Worm (Caenorhabditis elegans) whole organism, L4 larva: ENCODE results near the gene snpn-1.
A peak's percentile ranks its signal among the peaks of the same experiment; 100 is the strongest.

ENCODE experiments used
- D1046.2 ChIP-seq: fragments of 200-800 bp; sonication (Bioruptor generic); IDR thresholded peaks from 2 replicates; pipeline ENCODE4 v1.3.6; 2022; ENCODE audit warnings: missing genetic modification characterization, missing compliant biosample characterization
- F10B5.3 ChIP-seq: sonication (generic microtip); optimal IDR thresholded peaks from 2 replicates; lab custom pipeline; 2016; ENCODE audit warnings: mild to moderate bottlenecking, missing genetic modification characterization, missing compliant biosample characterization
- F49E8.2 ChIP-seq: sonication (generic microtip); optimal IDR thresholded peaks from 2 replicates; lab custom pipeline; 2016; ENCODE audit warnings: missing compliant biosample characterization, mild to moderate bottlenecking, missing genetic modification characterization, borderline replicate concordance
- Y5F2A.4 ChIP-seq: fragments of 200-800 bp; sonication (Bioruptor generic); optimal IDR thresholded peaks from 2 replicates; lab custom pipeline; 2018; ENCODE audit warnings: mild to moderate bottlenecking, missing genetic modification characterization, missing compliant biosample characterization
- ZK546.5 ChIP-seq, 2 experiments: sonication (generic microtip); optimal IDR thresholded peaks; 2 replicates each; lab custom pipeline; 2017; ENCODE audit warnings: missing biosample characterization in 2 of 2, missing genetic modification characterization in 2 of 2
- aha-1 ChIP-seq: fragments of 150-350 bp; peaks from one replicate; lab custom pipeline; 2014; ENCODE audit warnings: missing biosample characterization, missing genetic modification characterization
- ces-1 ChIP-seq: fragments of 150-350 bp; sonication (generic microtip); optimal IDR thresholded peaks from 4 replicates; lab custom pipeline; 2014; ENCODE audit warnings: missing biosample characterization, missing genetic modification reagents, missing genetic modification characterization
- ctbp-1 ChIP-seq: fragments of 200-800 bp; sonication (Bioruptor generic); IDR thresholded peaks from 2 replicates; pipeline ENCODE4 v1.3.6; 2022; ENCODE audit warnings: missing genetic modification reagents, missing genetic modification characterization, missing compliant biosample characterization
- daf-8 ChIP-seq: fragments of 200-800 bp; sonication (Bioruptor generic); IDR thresholded peaks from 2 replicates; pipeline ENCODE4 v1.3.6; 2022; ENCODE audit warnings: missing genetic modification characterization, missing compliant biosample characterization
- dmd-6 ChIP-seq: fragments of 200-800 bp; sonication (Bioruptor generic); IDR thresholded peaks from 2 replicates; pipeline ENCODE4 v1.3.6; 2022; ENCODE audit warnings: missing genetic modification reagents, missing genetic modification characterization, missing compliant biosample characterization
- dmd-8 ChIP-seq: fragments of 200-800 bp; sonication (Bioruptor generic); IDR thresholded peaks from 2 replicates; pipeline ENCODE4 v1.3.6; 2022; ENCODE audit warnings: missing genetic modification characterization, missing compliant biosample characterization
- dmd-9 ChIP-seq: fragments of 200-800 bp; sonication (Bioruptor generic); IDR thresholded peaks from 2 replicates; pipeline ENCODE4 v1.3.6; 2022; ENCODE audit warnings: missing genetic modification reagents, missing genetic modification characterization, missing compliant biosample characterization
- fkh-10 ChIP-seq: fragments of 150-350 bp; optimal IDR thresholded peaks from 2 replicates; lab custom pipeline; 2014; ENCODE audit warnings: missing biosample characterization, missing genetic modification reagents, missing genetic modification characterization
- gei-8 ChIP-seq: fragments of 200-800 bp; sonication (Bioruptor generic); optimal IDR thresholded peaks from 2 replicates; lab custom pipeline; 2018; ENCODE audit warnings: mild to moderate bottlenecking, missing genetic modification characterization, missing compliant biosample characterization
- hmg-1.1 ChIP-seq: fragments of 200-800 bp; sonication (Bioruptor generic); IDR thresholded peaks from 2 replicates; pipeline ENCODE4 v1.3.6; 2022; ENCODE audit warnings: missing genetic modification reagents, missing genetic modification characterization, missing compliant biosample characterization
- jun-1 ChIP-seq: fragments of 150-350 bp; optimal IDR thresholded peaks from 2 replicates; lab custom pipeline; 2014; ENCODE audit warnings: missing biosample characterization, missing genetic modification reagents, missing genetic modification characterization
- lin-39 ChIP-seq: fragments of 150-350 bp; optimal IDR thresholded peaks from 2 replicates; lab custom pipeline; 2014; ENCODE audit warnings: missing biosample characterization, missing genetic modification reagents, missing genetic modification characterization
- lsy-2 ChIP-seq, 2 experiments: fragments of 150-350 bp in 1 of 2; sonication (generic microtip) in 1 of 2; optimal IDR thresholded peaks; 2 replicates each; lab custom pipeline; 2014 to 2017; ENCODE audit warnings: missing biosample characterization in 2 of 2, missing genetic modification characterization in 2 of 2
- madf-5 ChIP-seq, 2 experiments: fragments of 200-800 bp; sonication (Bioruptor generic); IDR thresholded peaks; 2 replicates each; pipeline ENCODE4 v1.3.6; 2022; ENCODE audit warnings: missing compliant biosample characterization in 2 of 2, missing genetic modification characterization in 2 of 2
- madf-9 ChIP-seq: fragments of 200-800 bp; sonication (Bioruptor generic); conservative IDR thresholded peaks from 2 replicates; pipeline ENCODE4 v1.3.6; 2022; ENCODE audit warnings: missing genetic modification reagents, missing genetic modification characterization, missing compliant biosample characterization
- nhr-237 ChIP-seq: sonication (generic microtip); optimal IDR thresholded peaks from 2 replicates; lab custom pipeline; 2017; ENCODE audit warnings: missing biosample characterization, missing genetic modification characterization
- nhr-25 ChIP-seq: sonication (generic microtip); optimal IDR thresholded peaks from 2 replicates; lab custom pipeline; 2017; ENCODE audit warnings: missing genetic modification characterization, mild to moderate bottlenecking, missing compliant biosample characterization, antibody characterized with exemption, moderate library complexity, borderline replicate concordance; ENCODE audit not compliant: insufficient read depth
- nhr-42 ChIP-seq: fragments of 200-800 bp; sonication (Bioruptor generic); IDR thresholded peaks from 2 replicates; pipeline ENCODE4 v1.3.6; 2022; ENCODE audit warnings: missing genetic modification characterization, missing compliant biosample characterization
- pha-4 ChIP-seq, 2 experiments: fragments of 150-350 bp in 1 of 2; fragments of 200-800 bp in 1 of 2; sonication (Bioruptor generic) in 1 of 2; IDR thresholded peaks in 1 of 2; optimal IDR thresholded peaks in 1 of 2; 2 replicates each; pipeline versions ENCODE4 v1.3.6 to Lab custom; 2014 to 2022; ENCODE audit warnings: missing genetic modification characterization in 2 of 2, missing genetic modification reagents in 2 of 2, missing biosample characterization in 1 of 2, missing compliant biosample characterization in 1 of 2
- php-3 ChIP-seq: fragments of 200-800 bp; sonication (Bioruptor generic); IDR thresholded peaks from 2 replicates; pipeline ENCODE4 v1.3.6; 2022; ENCODE audit warnings: missing genetic modification reagents, missing genetic modification characterization, missing compliant biosample characterization
- pqm-1 ChIP-seq: sonication (generic microtip); optimal IDR thresholded peaks from 2 replicates; lab custom pipeline; 2017; ENCODE audit warnings: missing biosample characterization, missing genetic modification characterization
- skn-1 ChIP-seq: fragments of 150-350 bp; optimal IDR thresholded peaks from 2 replicates; lab custom pipeline; 2014; ENCODE audit warnings: missing biosample characterization, missing genetic modification characterization
- snpc-1.2 ChIP-seq: fragments of 200-800 bp; sonication (Bioruptor generic); IDR thresholded peaks from 2 replicates; pipeline ENCODE4 v1.3.6; 2022; ENCODE audit warnings: missing genetic modification reagents, missing genetic modification characterization, missing compliant biosample characterization
- snpc-4 ChIP-seq: fragments of 150-350 bp; optimal IDR thresholded peaks from 2 replicates; lab custom pipeline; 2014; ENCODE audit warnings: missing biosample characterization, missing genetic modification characterization
- spr-1 ChIP-seq: sonication (generic microtip); optimal IDR thresholded peaks from 2 replicates; lab custom pipeline; 2016; ENCODE audit warnings: mild to moderate bottlenecking, missing genetic modification characterization, missing compliant biosample characterization
- tra-1 ChIP-seq: fragments of 200-800 bp; sonication (Bioruptor generic); IDR thresholded peaks from 2 replicates; pipeline ENCODE4 v1.3.6; 2022; ENCODE audit warnings: missing genetic modification reagents, missing genetic modification characterization, missing compliant biosample characterization
- unc-62 ChIP-seq, 3 experiments: fragments of 150-350 bp in 1 of 3; sonication (generic microtip); optimal IDR thresholded peaks in 2 of 3; peaks in 1 of 3; 1 replicate in 1 of 3; 2 replicates in 2 of 3; lab custom pipeline; 2014 to 2017; ENCODE audit warnings: missing biosample characterization in 3 of 3, missing genetic modification characterization in 3 of 3, missing genetic modification reagents in 3 of 3, missing genotype in 1 of 3
- vab-7 ChIP-seq: fragments of 200-800 bp; sonication (Bioruptor generic); IDR thresholded peaks from 2 replicates; pipeline ENCODE4 v1.3.6; 2022; ENCODE audit warnings: missing genetic modification reagents, missing genetic modification characterization, missing compliant biosample characterization
- zfp-2 ChIP-seq: sonication (generic microtip); optimal IDR thresholded peaks from 2 replicates; lab custom pipeline; 2016; ENCODE audit warnings: mild to moderate bottlenecking, missing genetic modification characterization, missing compliant biosample characterization

The snpn-1 gene

ce11 chrIV:5090993-5091793 lies at the start of gene snpn-1, which contains the start of gene C02B10.4 (continued):
- no peak for TF ChIP-seq lin-39 (tag; lab: Kevin White, UChicago)
- no peak for TF ChIP-seq skn-1 (tag; lab: Kevin White, UChicago)
- no peak for TF ChIP-seq F49E8.2
- TF ChIP-seq php-3 (GFP tag; lab: Robert Waterston, UW), result no peak
- no peak for TF ChIP-seq Y5F2A.4

DNA sequence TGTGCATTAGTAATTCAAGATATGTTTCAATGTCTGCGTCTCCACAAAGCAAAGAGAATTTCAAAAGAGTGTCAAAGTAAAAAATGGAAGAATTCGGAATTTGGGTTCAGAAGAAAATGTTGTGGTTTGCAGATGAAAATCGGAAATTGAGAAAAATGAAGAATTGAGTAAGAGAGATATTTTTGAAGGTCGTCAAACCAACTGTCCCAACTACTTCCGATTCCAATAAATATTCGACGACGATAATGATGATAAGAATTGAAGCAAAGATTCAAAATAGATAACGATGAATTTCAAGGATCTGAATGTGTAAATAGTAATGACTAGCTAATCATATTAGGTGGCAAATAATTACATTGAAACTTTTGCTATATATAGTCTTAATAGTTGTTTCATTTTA lies 49.1 kb upstream of the snpn-1 start:
- TF ChIP-seq tra-1, result no peak
- TF ChIP-seq daf-8, result no peak
- TF ChIP-seq madf-9 (GFP tag; lab: Robert Waterston, UW), result no peak
- no peak for TF ChIP-seq snpc-1.2 (GFP tag; lab: Robert Waterston, UW)
- TF ChIP-seq madf-5 (GFP tag; IDR thresholded peaks at IDR 0.05; lab: Robert Waterston, UW), result no peak
- no peak for TF ChIP-seq vab-7 (GFP tag; lab: Robert Waterston, UW)
- no peak for TF ChIP-seq nhr-42
- TF ChIP-seq gei-8 (GFP tag; lab: Kevin White, UChicago), result no peak
- TF ChIP-seq aha-1 (tag; lab: Kevin White, UChicago), result peak; percentile 40
- TF ChIP-seq pqm-1, result no peak
- TF ChIP-seq dmd-8 (GFP tag; lab: Robert Waterston, UW), result no peak
- TF ChIP-seq fkh-10 (GFP tag; lab: Kevin White, UChicago), result no peak
- peak in 1 of 2 experiments; percentile 87 for TF ChIP-seq unc-62 (GFP tag; optimal IDR thresholded peaks at IDR 0.05 in 1 of 2; lab: Kevin White, UChicago)
- no peak for TF ChIP-seq unc-62 (tag; optimal IDR thresholded peaks at IDR 0.05; lab: Kevin White, UChicago)
- TF ChIP-seq spr-1 (tag; lab: Kevin White, UChicago), result no peak
- TF ChIP-seq dmd-9 (GFP tag; lab: Robert Waterston, UW), result no peak
- TF ChIP-seq dmd-6, result no peak

ce11 chrIV:5139189-5139588 lies 48.3 kb upstream of the snpn-1 start:
- no peak for TF ChIP-seq hmg-1.1 (GFP tag; lab: Robert Waterston, UW)
- peak; percentile 63 for TF ChIP-seq ces-1 (GFP tag; lab: Kevin White, UChicago)
- no peak for TF ChIP-seq nhr-25 (tag; lab: Kevin White, UChicago)
- TF ChIP-seq ctbp-1 (GFP tag; lab: Robert Waterston, UW), result 0 out of 2 replicates have a peak, but pooled peaks have one; percentile 22
- no peak for TF ChIP-seq nhr-237 (tag; lab: Kevin White, UChicago)
- no peak for TF ChIP-seq zfp-2
- TF ChIP-seq jun-1 (tag; lab: Kevin White, UChicago), result no peak
- no peak for TF ChIP-seq D1046.2 (GFP tag; lab: Robert Waterston, UW)
- no peak for TF ChIP-seq spr-1 (tag; lab: Kevin White, UChicago)
- peak in 1 of 2 experiments; percentile 14 for TF ChIP-seq lsy-2 (tag; optimal IDR thresholded peaks at IDR 0.05; lab: Kevin White, UChicago)
- no peak for TF ChIP-seq dmd-8 (GFP tag; lab: Robert Waterston, UW)
- TF ChIP-seq fkh-10 (GFP tag; lab: Kevin White, UChicago), result peak; percentile 51
- no peak for TF ChIP-seq ZK546.5 (tag; optimal IDR thresholded peaks at IDR 0.05; lab: Kevin White, UChicago)
- TF ChIP-seq dmd-6, result no peak
- TF ChIP-seq snpc-4 (tag; lab: Kevin White, UChicago), result no peak
- TF ChIP-seq pha-4 (GFP tag; IDR thresholded peaks at IDR 0.05; lab: Robert Waterston, UW), result no peak
- no peak for TF ChIP-seq pha-4 (tag; optimal IDR thresholded peaks at IDR 0.05; lab: Kevin White, UChicago)
- TF ChIP-seq vab-7 (GFP tag; lab: Robert Waterston, UW), result no peak
- no peak for TF ChIP-seq F10B5.3 (tag; lab: Kevin White, UChicago)
- TF ChIP-seq, all 104 proteins: peak for 4
